Fruit fly (Drosophila melanogaster) ovary, adult (tissue): ENCODE results near the gene CG43350.

Experiments used
- CG17801 ChIP-seq: fragments of 200-800 bp; optimal IDR thresholded peaks from 2 replicates; lab custom pipeline; 2019; ENCODE audit warnings: missing biosample characterization, mild to moderate bottlenecking, missing genetic modification characterization, moderate library complexity; ENCODE audit not compliant: partially characterized antibody

Gene CG43350

dm6 chr2L:9349246-9349645 lies at the start of gene CG43350:
CG43350 (plus strand) TSS chr2L:9349546.
- TF ChIP-seq CG17801, result no peak

DNA sequence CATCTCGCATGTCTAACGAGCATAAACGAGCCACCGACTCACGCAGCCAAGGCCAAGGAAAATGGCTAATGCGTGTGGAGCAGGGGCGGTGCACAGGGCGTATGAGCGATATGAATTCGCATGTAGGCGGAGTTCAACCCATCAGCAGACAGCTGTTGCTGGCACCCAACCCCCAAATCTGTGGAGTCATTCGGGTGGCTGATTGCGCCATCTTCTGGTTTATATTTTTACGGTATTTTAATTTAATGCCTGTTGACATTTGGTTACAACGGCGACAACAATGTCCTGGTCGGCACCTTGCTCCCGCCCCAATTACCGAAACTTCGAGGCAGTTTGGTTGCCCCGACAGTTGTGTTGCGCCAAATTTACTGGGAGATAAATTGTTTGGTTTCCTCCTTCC lies 28.3 kb upstream of the CG43350 start:
- TF ChIP-seq CG17801, result no peak

DNA sequence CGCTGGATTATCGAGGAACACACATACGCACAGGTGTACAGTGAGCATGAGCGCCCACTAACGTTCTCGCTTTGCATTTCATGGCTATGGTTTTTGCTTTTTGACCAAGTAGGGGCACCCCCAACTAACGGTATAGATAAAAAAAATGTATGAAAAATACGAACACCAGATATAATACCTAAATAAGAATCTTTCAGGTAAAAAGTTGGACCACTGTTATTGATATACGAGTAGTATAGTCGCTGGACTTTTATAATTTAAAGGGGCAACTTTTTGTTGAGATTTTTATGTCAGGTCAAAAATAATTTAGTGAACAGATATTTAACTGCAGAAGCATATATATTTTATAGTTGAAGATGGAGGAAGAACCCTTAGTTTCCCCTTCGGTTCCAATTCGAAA lies 21.9 kb upstream of the CG43350 start, which contains the start of gene CG17005:
Gene CG17005 (plus strand): TSS at position 301 of the 400 bp plus-strand sequence.
- TF ChIP-seq CG17801, result no peak

DNA sequence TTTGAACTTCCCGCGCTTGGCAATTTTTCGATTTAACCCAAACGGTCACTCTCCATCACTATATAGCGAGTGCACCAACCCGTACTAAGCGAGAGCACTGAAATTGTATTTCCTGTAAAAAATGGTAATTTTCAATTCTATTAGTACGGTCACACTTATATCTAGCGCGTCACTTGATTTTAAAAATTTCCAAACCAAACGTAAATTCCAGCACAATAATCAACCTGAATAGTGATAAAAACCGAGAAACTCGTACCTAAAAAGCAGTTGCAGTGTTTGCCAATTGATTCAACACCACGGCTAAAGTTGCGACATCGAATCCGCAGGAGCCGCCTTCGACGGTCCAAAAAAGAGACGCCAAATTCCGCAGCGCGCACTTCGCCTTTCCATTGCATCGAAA lies 18.7 kb upstream of the CG43350 start, which contains the start of gene Cks30A:
Gene Cks30A (plus strand): TSS at position 136 of the 400 bp plus-strand sequence.
- TF ChIP-seq CG17801, result no peak

dm6 chr2L:9333300-9333876 lies 16.0 kb upstream of the CG43350 start, which contains the start of gene Eaat1:
Eaat1 (plus strand) TSS chr2L:9333567.
- no peak for TF ChIP-seq CG17801

DNA sequence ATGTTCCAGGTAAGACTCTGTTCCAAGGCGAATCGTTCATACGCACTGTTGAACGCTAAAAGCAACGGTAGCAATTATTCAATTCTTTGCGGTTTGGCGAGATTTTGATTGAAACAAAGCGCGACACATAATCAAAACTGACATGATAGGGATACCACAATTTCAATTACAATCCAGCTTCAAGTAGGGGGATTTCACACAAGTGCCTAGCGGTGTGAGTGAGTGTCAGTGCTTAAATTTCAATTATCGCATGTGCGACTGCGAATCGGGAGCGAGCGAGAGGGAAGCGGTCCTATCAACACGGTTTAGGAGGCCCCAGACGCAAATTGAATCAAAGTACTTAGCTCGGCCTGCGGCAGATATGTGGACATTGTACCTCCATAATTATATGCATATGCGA lies 10.5 kb upstream of the CG43350 start:
- no peak for TF ChIP-seq CG17801

DNA sequence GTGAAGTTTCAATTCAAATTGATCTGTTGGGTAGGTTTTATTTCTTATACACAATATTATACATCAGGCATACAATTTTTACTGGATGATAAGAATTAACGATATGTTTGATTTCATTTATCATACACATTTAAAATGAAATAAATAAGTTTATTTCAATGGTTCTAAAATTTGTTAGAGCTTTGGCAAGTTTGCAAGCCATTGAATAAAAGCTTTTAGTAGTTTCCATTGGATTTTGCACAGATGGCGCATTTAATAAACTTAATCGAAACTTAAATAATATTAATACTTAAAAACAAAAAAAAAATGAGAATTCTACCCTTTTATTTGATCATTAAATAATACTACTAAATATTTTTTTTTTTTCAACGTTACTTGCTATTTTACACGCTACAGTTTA lies 7.4 kb upstream of the CG43350 start:
- no peak for TF ChIP-seq CG17801

dm6 chr2L:9342532-9342931 lies 6.8 kb upstream of the CG43350 start, which contains the start of gene CG3748:
CG3748 (plus strand) TSS chr2L:9342832.
- TF ChIP-seq CG17801, result no peak

DNA sequence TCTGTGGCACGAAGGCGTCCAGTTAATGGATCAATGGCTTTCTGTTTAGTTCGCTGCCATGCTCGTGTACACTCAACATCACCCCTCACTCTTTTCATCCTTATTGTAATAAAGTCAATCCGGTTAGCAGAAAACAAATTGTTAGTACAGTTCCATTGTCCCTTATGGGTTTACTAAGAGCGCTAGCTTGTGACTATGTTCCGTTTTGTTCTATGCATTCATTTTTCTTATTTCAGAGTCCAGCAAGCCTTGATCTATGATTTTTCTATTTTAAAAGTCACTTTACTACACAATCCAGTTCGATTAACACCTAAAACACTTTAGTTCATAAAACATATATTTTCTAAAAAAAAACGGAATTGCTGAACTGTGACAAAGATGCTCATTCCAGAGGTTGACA lies 824 bp downstream of the CG43350 start, which contains the start of gene CG13110:
Gene CG13110 (plus strand): TSS at position 301 of the 400 bp plus-strand sequence.
- no peak for TF ChIP-seq CG17801

- no peak for TF ChIP-seq CG17801
Observed at dm6 chr2L:9367340-9367739, 18.0 kb downstream of the CG43350 start, which contains the start of gene CG34181. CG34181 (plus strand) TSS chr2L:9367640.

- TF ChIP-seq CG17801, result no peak
Observed at dm6 chr2L:9369724-9370123, 20.4 kb downstream of the CG43350 start.

- no peak for TF ChIP-seq CG17801
Observed at dm6 chr2L:9377789-9378188, 28.4 kb downstream of the CG43350 start.

dm6 chr2L:9386270-9386669 lies 36.9 kb downstream of the CG43350 start:
- TF ChIP-seq CG17801, result no peak

DNA sequence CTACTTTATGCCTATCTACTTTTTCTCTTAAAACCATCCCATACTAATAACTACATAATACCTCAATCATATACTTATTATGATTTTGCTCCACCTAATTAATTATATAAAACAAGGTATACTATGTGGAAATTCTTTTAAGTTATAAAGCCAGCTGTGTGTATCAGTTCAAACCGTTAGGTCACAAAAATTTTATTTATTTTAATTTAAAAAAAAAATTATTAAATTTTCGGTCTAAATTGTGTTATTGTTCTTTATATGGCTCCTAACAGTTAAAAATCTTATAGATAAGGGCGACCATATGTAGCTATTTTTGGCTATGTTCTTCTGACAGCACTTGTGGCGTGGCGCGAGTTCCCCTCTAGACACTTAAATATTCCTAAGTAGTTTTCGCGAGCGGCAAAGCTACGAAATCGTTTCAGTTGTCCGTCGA lies 37.9 kb downstream of the CG43350 start, which contains the start of gene Aldh:
Gene Aldh (plus strand): TSS at position 150 of the 433 bp plus-strand sequence.
- peak; percentile 81 for TF ChIP-seq CG17801

dm6 chr2L:9388013-9388605 lies 38.8 kb downstream of the CG43350 start:
- TF ChIP-seq CG17801, result peak; percentile 80

dm6 chr2L:9388924-9389765 lies 39.8 kb downstream of the CG43350 start:
- TF ChIP-seq CG17801, result no peak

DNA sequence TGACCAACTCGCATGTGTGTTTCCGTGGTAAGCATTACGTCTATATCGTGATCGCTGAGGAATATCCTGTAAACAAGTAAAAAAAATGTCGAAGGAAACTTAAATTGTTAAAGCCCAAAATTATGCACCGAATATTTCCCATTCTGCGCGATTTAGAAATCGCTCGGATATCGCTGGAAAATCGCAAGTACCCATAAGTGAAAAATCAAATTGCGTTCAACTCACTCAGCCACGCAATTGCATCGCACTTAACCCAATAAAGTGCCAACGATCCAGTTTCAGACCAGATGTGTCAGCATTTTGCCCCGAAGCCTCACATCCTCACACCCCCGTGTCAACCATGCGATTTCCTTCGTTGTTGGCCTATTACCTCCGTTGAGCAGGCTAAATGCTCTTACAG lies 47.0 kb downstream of the CG43350 start:
- TF ChIP-seq CG17801, result no peak
